Fruit fly (Drosophila melanogaster) whole organism, pupa: ENCODE measurements around the gene Nf1.

Source experiments
- CG10348 ChIP-seq: fragments of 200-800 bp; sonication (Bioruptor generic); IDR thresholded peaks from 2 replicates; pipeline ENCODE4 v1.3.6; 2022; ENCODE audit warnings: missing biosample characterization, missing genetic modification characterization
- CG12605 ChIP-seq: fragments of 200-800 bp; sonication (Bioruptor generic); IDR thresholded peaks from 2 replicates; pipeline ENCODE4 v1.3.6; 2022; ENCODE audit warnings: missing biosample characterization, missing genetic modification characterization
- CG13204 ChIP-seq: fragments of 200-800 bp; sonication (Bioruptor generic); optimal IDR thresholded peaks from 2 replicates; lab custom pipeline; 2018; ENCODE audit warnings: missing biosample characterization, mild to moderate bottlenecking, missing genetic modification characterization, moderate library complexity
- CG17806 ChIP-seq: fragments of 200-800 bp; sonication (Bioruptor generic); optimal IDR thresholded peaks from 2 replicates; lab custom pipeline; 2018; ENCODE audit warnings: missing biosample characterization, mild to moderate bottlenecking, missing genetic modification characterization, moderate library complexity
- CG8301 ChIP-seq: fragments of 200-800 bp; sonication (Bioruptor generic); optimal IDR thresholded peaks from 2 replicates; lab custom pipeline; 2018; ENCODE audit warnings: missing biosample characterization, mild to moderate bottlenecking, missing genetic modification characterization
- EcR ChIP-seq: fragments of 200-800 bp; sonication (Bioruptor generic); optimal IDR thresholded peaks from 3 replicates; lab custom pipeline; 2019; ENCODE audit warnings: missing biosample characterization, missing genetic modification characterization, mild to moderate bottlenecking, moderate library complexity, missing genetic modification reagents
- Pif1A ChIP-seq: fragments of 200-800 bp; sonication (Bioruptor generic); optimal IDR thresholded peaks from 3 replicates; lab custom pipeline; 2016; ENCODE audit warnings: missing biosample characterization, missing genetic modification characterization
- Pif1B ChIP-seq: fragments of 200-800 bp; sonication (Bioruptor generic); optimal IDR thresholded peaks from 3 replicates; lab custom pipeline; 2016; ENCODE audit warnings: missing biosample characterization, missing genetic modification characterization
- Snoo ChIP-seq: fragments of 200-800 bp; sonication (Bioruptor generic); optimal IDR thresholded peaks from 3 replicates; lab custom pipeline; 2017; ENCODE audit warnings: missing biosample characterization, mild to moderate bottlenecking, missing genetic modification characterization, inconsistent platforms
- rn ChIP-seq: fragments of 200-800 bp; sonication (Bioruptor generic); IDR thresholded peaks from 2 replicates; pipeline ENCODE4 v1.3.6; 2022; ENCODE audit warnings: missing biosample characterization, missing genetic modification characterization

DNA sequence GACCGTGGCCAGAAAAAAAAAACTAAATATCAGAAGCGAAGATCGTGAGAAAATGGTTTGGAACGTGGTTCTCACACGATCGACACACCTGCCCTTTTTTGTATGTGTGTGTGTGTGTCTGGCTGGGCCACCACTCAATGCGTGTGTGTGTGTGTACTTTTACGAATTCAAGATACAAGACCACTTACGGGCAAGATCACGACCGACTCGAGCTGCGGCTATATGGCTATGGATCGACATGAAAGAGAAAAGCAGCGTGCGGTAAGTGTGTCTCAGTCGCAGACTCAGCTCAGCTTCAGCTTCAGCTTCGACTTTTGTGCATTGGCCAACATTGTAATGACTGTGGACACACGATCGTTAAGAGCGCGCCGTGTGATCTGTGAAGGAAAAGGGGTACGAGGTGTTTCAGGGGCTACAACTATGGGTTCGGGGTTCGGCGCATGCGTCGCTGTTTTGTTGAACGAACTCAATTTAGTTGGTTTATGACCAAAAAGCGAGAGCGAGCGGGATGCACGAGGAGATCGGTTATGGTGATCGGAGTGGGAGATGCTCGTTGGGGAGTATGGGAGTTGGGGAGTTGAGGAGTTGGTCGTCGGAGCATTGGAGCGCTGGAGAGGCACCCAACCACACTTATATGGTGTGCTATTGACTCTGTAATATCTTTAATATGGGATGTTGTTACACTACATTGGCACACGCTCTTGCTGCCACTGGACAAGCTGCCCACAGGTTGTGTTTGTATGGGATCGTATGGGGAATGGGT, 19.9 kb downstream of the Nf1 start:
- TF ChIP-seq CG17806 (no peak), CG13204 (GFP tag; lab: Kevin White, UChicago) (peak; percentile 75), Pif1A (peak; percentile 24), rn (GFP tag; lab: Robert Waterston, UW) (no peak), CG8301 (tag; lab: Kevin White, UChicago) (no peak), CG12605 (GFP tag; lab: Robert Waterston, UW) (no peak), Snoo (tag; lab: Kevin White, UChicago) (no peak), EcR (GFP tag; lab: Kevin White, UChicago) (peak; percentile 53), CG10348 (GFP tag; lab: Robert Waterston, UW) (no peak), Pif1B (GFP tag; lab: Kevin White, UChicago) (peak; percentile 38)
